Fruit fly (Drosophila melanogaster): Measurements from ENCODE around the gene CG14937.

CG14937 gene

dm6 chr2L:11812781-11813664 is 19.1 kb upstream of the CG14937 start:
- no peak for TF ChIP-seq Myc (optimal IDR thresholded peaks at IDR 0.05)
- TF ChIP-seq Vsx2 (GFP tag; optimal IDR thresholded peaks at IDR 0.05; ENCODE audit: partially characterized antibody) = no peak
- no peak for TF ChIP-seq foxo (GFP tag; optimal IDR thresholded peaks at IDR 0.05)
- no peak for TF ChIP-seq HLH106 (tag; optimal IDR thresholded peaks at IDR 0.05)
- no peak for TF ChIP-seq N (GFP tag; optimal IDR thresholded peaks at IDR 0.05)
- no peak for TF ChIP-seq Rel (GFP tag; optimal IDR thresholded peaks at IDR 0.05)
- peak; percentile 59 for TF ChIP-seq Rel (tag; optimal IDR thresholded peaks at IDR 0.05)
- TF ChIP-seq lola (GFP tag; optimal IDR thresholded peaks at IDR 0.05) = no peak
- TF ChIP-seq dmrt93B (GFP tag; optimal IDR thresholded peaks at IDR 0.05) = no peak
- no peak for TF ChIP-seq dsf (GFP tag; optimal IDR thresholded peaks at IDR 0.05; ENCODE audit: borderline replicate concordance)
- peak; percentile 0 for TF ChIP-seq fru (GFP tag; optimal IDR thresholded peaks at IDR 0.05)
- TF ChIP-seq br (GFP tag; optimal IDR thresholded peaks at IDR 0.05) = no peak
- TF ChIP-seq CrebA (GFP tag; optimal IDR thresholded peaks at IDR 0.05; ENCODE audit: borderline replicate concordance) = no peak
- no peak for TF ChIP-seq sage (GFP tag; optimal IDR thresholded peaks at IDR 0.05)
- TF ChIP-seq sv (GFP tag; optimal IDR thresholded peaks at IDR 0.05) = no peak
- no peak for TF ChIP-seq Mio (GFP tag; optimal IDR thresholded peaks at IDR 0.05)

dm6 chr2L:11809823-11810222 is 15.9 kb upstream of the CG14937 start:
- TF ChIP-seq woc (GFP tag; optimal IDR thresholded peaks at IDR 0.05) (no peak), h (GFP tag; optimal IDR thresholded peaks at IDR 0.05) (no peak), Vsx2 (GFP tag; optimal IDR thresholded peaks at IDR 0.05; ENCODE audit: partially characterized antibody) (no peak), N (GFP tag; optimal IDR thresholded peaks at IDR 0.05) (no peak)

- TF ChIP-seq h (GFP tag; optimal IDR thresholded peaks at IDR 0.05) = peak; percentile 29
- no peak for TF ChIP-seq Abd-B (GFP tag; optimal IDR thresholded peaks at IDR 0.05)
- TF ChIP-seq HLH106 (tag; optimal IDR thresholded peaks at IDR 0.05) = peak; percentile 8
- no peak for TF ChIP-seq ey (GFP tag; optimal IDR thresholded peaks at IDR 0.05)
- peak; percentile 58 for TF ChIP-seq Vsx2 (GFP tag; optimal IDR thresholded peaks at IDR 0.05; ENCODE audit: partially characterized antibody)
- no peak for TF ChIP-seq Hr78 (GFP tag; optimal IDR thresholded peaks at IDR 0.05)
- no peak for TF ChIP-seq Dfd (GFP tag; optimal IDR thresholded peaks at IDR 0.05)
- TF ChIP-seq Hnf4 (GFP tag; optimal IDR thresholded peaks at IDR 0.05) = peak; percentile 33
- no peak for TF ChIP-seq sage (GFP tag; optimal IDR thresholded peaks at IDR 0.05)
- TF ChIP-seq GATAd (GFP tag; optimal IDR thresholded peaks at IDR 0.05) = no peak
- no peak for TF ChIP-seq usp (GFP tag; optimal IDR thresholded peaks at IDR 0.05)
- no peak for TF ChIP-seq dmrt93B (GFP tag; optimal IDR thresholded peaks at IDR 0.05)
- TF ChIP-seq foxo (GFP tag; optimal IDR thresholded peaks at IDR 0.05) = no peak
- TF ChIP-seq tai (GFP tag; optimal IDR thresholded peaks at IDR 0.05) = no peak
- TF ChIP-seq Dif (GFP tag; optimal IDR thresholded peaks at IDR 0.05; ENCODE audit: partially characterized antibody) = peak; percentile 79
- no peak for TF ChIP-seq CG32264 (GFP tag; optimal IDR thresholded peaks at IDR 0.05)
- peak; percentile 19 for TF ChIP-seq CG9705 (GFP tag; optimal IDR thresholded peaks at IDR 0.05)
- peak; percentile 84 for TF ChIP-seq jim (GFP tag; optimal IDR thresholded peaks at IDR 0.05)
- TF ChIP-seq woc (GFP tag; optimal IDR thresholded peaks at IDR 0.05) = peak; percentile 76
- TF ChIP-seq Hr83 (GFP tag; optimal IDR thresholded peaks at IDR 0.05; ENCODE audit: poor library complexity, severe bottlenecking) = peak; percentile 38
- TF ChIP-seq dl (GFP tag; optimal IDR thresholded peaks at IDR 0.05; ENCODE audit: insufficient read depth in 1 of 2, partially characterized antibody in 2 of 2) = peak; percentile 74 to 81
- TF ChIP-seq brk (GFP tag; optimal IDR thresholded peaks at IDR 0.05) = no peak
- no peak for TF ChIP-seq CrebA (GFP tag; optimal IDR thresholded peaks at IDR 0.05; ENCODE audit: borderline replicate concordance)
- TF ChIP-seq Myc (optimal IDR thresholded peaks at IDR 0.05) = peak; percentile 85
- TF ChIP-seq Jra (GFP tag; optimal IDR thresholded peaks at IDR 0.05) = no peak
- no peak for TF ChIP-seq OdsH (GFP tag; optimal IDR thresholded peaks at IDR 0.05)
- TF ChIP-seq Rel (GFP tag; optimal IDR thresholded peaks at IDR 0.05) = no peak
- peak; percentile 95 for TF ChIP-seq Rel (tag; optimal IDR thresholded peaks at IDR 0.05)
- no peak for TF ChIP-seq Mio (GFP tag; optimal IDR thresholded peaks at IDR 0.05)
- TF ChIP-seq sv (GFP tag; optimal IDR thresholded peaks at IDR 0.05) = no peak
- no peak for TF ChIP-seq rgr (GFP tag; optimal IDR thresholded peaks at IDR 0.05)
- TF ChIP-seq br (GFP tag; optimal IDR thresholded peaks at IDR 0.05) = peak; percentile 3
- no peak for TF ChIP-seq N (GFP tag; optimal IDR thresholded peaks at IDR 0.05)
- TF ChIP-seq Sp1 (GFP tag; optimal IDR thresholded peaks at IDR 0.05) = no peak
- TF ChIP-seq lola (GFP tag; optimal IDR thresholded peaks at IDR 0.05) = no peak
- no peak for TF ChIP-seq fru (GFP tag; optimal IDR thresholded peaks at IDR 0.05)
- TF ChIP-seq dsf (GFP tag; optimal IDR thresholded peaks at IDR 0.05; ENCODE audit: borderline replicate concordance) = peak; percentile 0
- peak; percentile 78 for TF ChIP-seq psq (GFP tag; optimal IDR thresholded peaks at IDR 0.05)
- TF ChIP-seq pan (optimal IDR thresholded peaks at IDR 0.05) = no peak
Observed at dm6 chr2L:11808702-11809583, 15.1 kb upstream of the CG14937 start, which contains the start of gene crol. TSS of gene crol (minus strand) at chr2L:11809438.
